Fruit fly (Drosophila melanogaster) whole organism, embryonic: ENCODE results near the gene shv.

Experiments
- Atf-2 ChIP-seq: fragments of 200-800 bp; sonication (Bioruptor generic); optimal IDR thresholded peaks from 2 replicates; lab custom pipeline; 2016; ENCODE audit warnings: missing biosample characterization, missing genetic modification characterization
- CG10147 ChIP-seq: fragments of 200-800 bp; sonication (Bioruptor generic); optimal IDR thresholded peaks from 2 replicates; lab custom pipeline; 2019; ENCODE audit warnings: missing biosample characterization, mild to moderate bottlenecking, missing genetic modification characterization, moderate library complexity
- CG10366 ChIP-seq: fragments of 200-800 bp; sonication (Bioruptor generic); IDR thresholded peaks from 2 replicates; pipeline ENCODE4 v1.3.6; 2022; ENCODE audit warnings: missing biosample characterization, missing genetic modification characterization
- CG11456 ChIP-seq: fragments of 200-800 bp; sonication (Bioruptor generic); IDR thresholded peaks from 3 replicates; pipeline ENCODE4 v1.3.6; 2022; ENCODE audit warnings: missing biosample characterization, missing genetic modification characterization
- CG12104 ChIP-seq: fragments of 200-800 bp; sonication (Bioruptor generic); optimal IDR thresholded peaks from 3 replicates; lab custom pipeline; 2016; ENCODE audit warnings: missing biosample characterization, missing genetic modification characterization
- CG12219 ChIP-seq: fragments of 200-800 bp; sonication (Bioruptor generic); optimal IDR thresholded peaks from 3 replicates; lab custom pipeline; 2018; ENCODE audit warnings: missing biosample characterization, mild to moderate bottlenecking, missing genetic modification characterization
- CG12391 ChIP-seq: fragments of 200-800 bp; sonication (Bioruptor generic); optimal IDR thresholded peaks from 3 replicates; lab custom pipeline; 2018; ENCODE audit warnings: missing biosample characterization, mild to moderate bottlenecking, missing genetic modification characterization, moderate library complexity
- CG12659 ChIP-seq: fragments of 200-800 bp; sonication (Bioruptor generic); optimal IDR thresholded peaks from 3 replicates; lab custom pipeline; 2017; ENCODE audit warnings: mild to moderate bottlenecking, missing biosample characterization, missing genetic modification reagents, missing genetic modification characterization
- CG14441 ChIP-seq: fragments of 200-800 bp; sonication (Bioruptor generic); IDR thresholded peaks from 2 replicates; pipeline ENCODE4 v1.3.6; 2022; ENCODE audit warnings: missing biosample characterization, missing genetic modification characterization
- CG14860 ChIP-seq: fragments of 200-800 bp; sonication (Bioruptor generic); IDR thresholded peaks from 3 replicates; pipeline ENCODE4 v1.3.6; 2022; ENCODE audit warnings: missing biosample characterization, missing genetic modification characterization; ENCODE audit not compliant: partially characterized antibody
- CG15514 ChIP-seq: fragments of 200-800 bp; sonication (Bioruptor generic); optimal IDR thresholded peaks from 3 replicates; lab custom pipeline; 2017; ENCODE audit warnings: missing biosample characterization, missing genetic modification characterization, mild to moderate bottlenecking, moderate library complexity, missing genetic modification reagents
- CG1603 ChIP-seq: fragments of 200-800 bp; sonication (Bioruptor generic); optimal IDR thresholded peaks from 2 replicates; lab custom pipeline; 2019; ENCODE audit warnings: missing biosample characterization, mild to moderate bottlenecking, missing genetic modification characterization, moderate library complexity
- CG18599 ChIP-seq: fragments of 200-800 bp; sonication (Bioruptor generic); optimal IDR thresholded peaks from 3 replicates; lab custom pipeline; 2017; ENCODE audit warnings: missing biosample characterization, missing genetic modification characterization, mild to moderate bottlenecking, moderate library complexity, missing genetic modification reagents
- CG2202 ChIP-seq: fragments of 200-800 bp; sonication (Bioruptor generic); optimal IDR thresholded peaks from 2 replicates; lab custom pipeline; 2018; ENCODE audit warnings: missing biosample characterization, mild to moderate bottlenecking, missing genetic modification characterization
- CG30431 ChIP-seq: fragments of 200-800 bp; sonication (Bioruptor generic); optimal IDR thresholded peaks from 2 replicates; lab custom pipeline; 2017; ENCODE audit warnings: missing biosample characterization, missing genetic modification characterization
- CG32532 ChIP-seq: fragments of 200-800 bp; sonication (Bioruptor generic); IDR thresholded peaks from 2 replicates; pipeline ENCODE4 v1.3.6; 2022; ENCODE audit warnings: missing biosample characterization, missing genetic modification characterization
- CG4282 ChIP-seq: fragments of 200-800 bp; sonication (Bioruptor generic); optimal IDR thresholded peaks from 2 replicates; lab custom pipeline; 2016; ENCODE audit warnings: missing biosample characterization, missing genetic modification characterization
- CG4328 ChIP-seq: fragments of 200-800 bp; sonication (Bioruptor generic); optimal IDR thresholded peaks from 3 replicates; lab custom pipeline; 2017; ENCODE audit warnings: missing biosample characterization, missing genetic modification reagents, missing genetic modification characterization
- CG4424 ChIP-seq: fragments of 200-800 bp; sonication (Bioruptor generic); optimal IDR thresholded peaks from 3 replicates; lab custom pipeline; 2016; ENCODE audit warnings: missing biosample characterization, missing genetic modification characterization
- CG4820 ChIP-seq: fragments of 200-800 bp; sonication (Bioruptor generic); optimal IDR thresholded peaks from 3 replicates; lab custom pipeline; 2016; ENCODE audit warnings: missing biosample characterization, missing genetic modification characterization
- CG6689 ChIP-seq: fragments of 200-800 bp; sonication (Bioruptor generic); IDR thresholded peaks from 2 replicates; pipeline ENCODE4 v1.3.6; 2022; ENCODE audit warnings: missing biosample characterization, missing genetic modification characterization
- CG6791 ChIP-seq: fragments of 200-800 bp; sonication (Bioruptor generic); IDR thresholded peaks from 3 replicates; pipeline ENCODE4 v1.3.6; 2022; ENCODE audit warnings: missing biosample characterization, missing genetic modification characterization; ENCODE audit not compliant: partially characterized antibody
- CG8359 ChIP-seq: fragments of 200-800 bp; sonication (Bioruptor generic); optimal IDR thresholded peaks from 2 replicates; lab custom pipeline; 2017; ENCODE audit warnings: missing biosample characterization, mild to moderate bottlenecking, missing genetic modification characterization, borderline replicate concordance
- CG8944 ChIP-seq: fragments of 200-800 bp; sonication (Bioruptor generic); optimal IDR thresholded peaks from 3 replicates; lab custom pipeline; 2016; ENCODE audit warnings: missing biosample characterization, missing genetic modification characterization
- CG9727 ChIP-seq: fragments of 200-800 bp; sonication (Bioruptor generic); optimal IDR thresholded peaks from 3 replicates; lab custom pipeline; 2017; ENCODE audit warnings: missing biosample characterization, mild to moderate bottlenecking, missing genetic modification characterization
- Ets65A ChIP-seq: fragments of 200-800 bp; sonication (Bioruptor generic); peaks from one replicate; lab custom pipeline; 2016; ENCODE audit warnings: missing biosample characterization, missing genetic modification characterization
- Fer2 ChIP-seq: fragments of 200-800 bp; sonication (Bioruptor generic); optimal IDR thresholded peaks from 2 replicates; lab custom pipeline; 2018; ENCODE audit warnings: missing biosample characterization, mild to moderate bottlenecking, missing genetic modification characterization, moderate library complexity
- Gug ChIP-seq: fragments of 200-800 bp; sonication (Bioruptor generic); IDR thresholded peaks from 4 replicates; pipeline ENCODE4 v1.3.6; 2022; ENCODE audit warnings: missing biosample characterization, missing genetic modification characterization
- HHEX ChIP-seq: fragments of 200-800 bp; sonication (Bioruptor generic); optimal IDR thresholded peaks from 3 replicates; lab custom pipeline; 2017; ENCODE audit warnings: missing biosample characterization, mild to moderate bottlenecking, missing genetic modification characterization, missing genetic modification reagents
- Side ChIP-seq: fragments of 200-800 bp; sonication (Bioruptor generic); optimal IDR thresholded peaks from 2 replicates; lab custom pipeline; 2016; ENCODE audit warnings: missing biosample characterization, missing genetic modification characterization
- Stat92E ChIP-seq, 3 experiments: fragments of >200 bp in 2 of 3; fragments of 200-800 bp in 1 of 3; sonication (Bioruptor generic) in 1 of 3; optimal IDR thresholded peaks; 2 replicates each; lab custom pipeline; 2017 to 2019; ENCODE audit warnings: missing biosample characterization in 3 of 3, missing genetic modification characterization in 3 of 3, mild to moderate bottlenecking in 1 of 3, moderate library complexity in 1 of 3
- Trl ChIP-seq, 3 experiments: fragments of >200 bp in 2 of 3; fragments of 200-800 bp in 1 of 3; sonication (Bioruptor generic) in 1 of 3; optimal IDR thresholded peaks; 2 replicates in 1 of 3; 3 replicates in 2 of 3; lab custom pipeline; 2016 to 2017; ENCODE audit warnings: missing biosample characterization in 1 of 3, missing genetic modification characterization in 1 of 3
- ara ChIP-seq: fragments of 200-800 bp; sonication (Bioruptor generic); IDR thresholded peaks from 2 replicates; pipeline ENCODE4 v1.3.6; 2022; ENCODE audit warnings: missing biosample characterization, missing genetic modification characterization
- bcd ChIP-seq: fragments of 200-800 bp; sonication (Bioruptor generic); optimal IDR thresholded peaks from 2 replicates; lab custom pipeline; 2017; ENCODE audit warnings: missing biosample characterization, mild to moderate bottlenecking, missing genetic modification characterization
- bsh ChIP-seq, 2 experiments: fragments of 200-800 bp; sonication (Bioruptor generic); optimal IDR thresholded peaks; 2 replicates each; lab custom pipeline; 2017 to 2018; ENCODE audit warnings: mild to moderate bottlenecking in 2 of 2, missing biosample characterization in 2 of 2, missing genetic modification characterization in 2 of 2, moderate library complexity in 1 of 2
- chm ChIP-seq: fragments of 200-800 bp; sonication (Bioruptor generic); IDR thresholded peaks from 2 replicates; pipeline ENCODE4 v1.3.6; 2022; ENCODE audit warnings: missing biosample characterization, missing genetic modification characterization
- ci ChIP-seq: fragments of 200-800 bp; sonication (Bioruptor generic); IDR thresholded peaks from 3 replicates; pipeline ENCODE4 v1.3.6; 2022; ENCODE audit warnings: missing biosample characterization, missing genetic modification characterization
- danr ChIP-seq: fragments of 200-800 bp; sonication (Bioruptor generic); IDR thresholded peaks from 2 replicates; pipeline ENCODE4 v1.3.6; 2022; ENCODE audit warnings: missing biosample characterization, missing genetic modification characterization
- dmrt11E ChIP-seq: fragments of 200-800 bp; sonication (Bioruptor generic); optimal IDR thresholded peaks from 3 replicates; lab custom pipeline; 2018; ENCODE audit warnings: missing biosample characterization, mild to moderate bottlenecking, missing genetic modification characterization, moderate library complexity
- dpn ChIP-seq, 2 experiments: fragments of 200-800 bp; sonication (Bioruptor generic); optimal IDR thresholded peaks; 3 replicates each; lab custom pipeline; 2016; ENCODE audit warnings: missing biosample characterization in 2 of 2, missing genetic modification characterization in 2 of 2
- exex ChIP-seq: fragments of 200-800 bp; sonication (Bioruptor generic); optimal IDR thresholded peaks from 4 replicates; lab custom pipeline; 2018; ENCODE audit warnings: missing biosample characterization, mild to moderate bottlenecking, missing genetic modification characterization, moderate library complexity
- gem ChIP-seq: fragments of 200-800 bp; sonication (Bioruptor generic); optimal IDR thresholded peaks from 2 replicates; lab custom pipeline; 2019; ENCODE audit warnings: missing biosample characterization, mild to moderate bottlenecking, missing genetic modification characterization, moderate library complexity
- grn ChIP-seq: fragments of 200-800 bp; sonication (Bioruptor generic); optimal IDR thresholded peaks from 3 replicates; lab custom pipeline; 2017; ENCODE audit warnings: missing biosample characterization, missing genetic modification characterization
- ham ChIP-seq: fragments of 200-800 bp; sonication (Bioruptor generic); IDR thresholded peaks from 2 replicates; pipeline ENCODE4 v1.3.6; 2022; ENCODE audit warnings: missing biosample characterization, missing genetic modification characterization
- jumu ChIP-seq: fragments of 200-800 bp; sonication (Bioruptor generic); optimal IDR thresholded peaks from 3 replicates; lab custom pipeline; 2016; ENCODE audit warnings: missing biosample characterization, missing genetic modification characterization
- lbe ChIP-seq: fragments of 200-800 bp; sonication (Bioruptor generic); optimal IDR thresholded peaks from 2 replicates; lab custom pipeline; 2016; ENCODE audit warnings: missing biosample characterization, mild to moderate bottlenecking, missing genetic modification characterization
- shn ChIP-seq: fragments of 200-800 bp; sonication (Bioruptor generic); optimal IDR thresholded peaks from 3 replicates; lab custom pipeline; 2016; ENCODE audit warnings: missing biosample characterization, missing genetic modification characterization
- vfl ChIP-seq: fragments of 200-800 bp; sonication (Bioruptor generic); optimal IDR thresholded peaks from 2 replicates; lab custom pipeline; 2016; ENCODE audit warnings: missing biosample characterization, missing genetic modification characterization

shv gene

dm6 chr2L:427338-428234, 25.3 kb upstream of the shv start (continued):
- peak; percentile 4 for TF ChIP-seq vfl (GFP tag; lab: Kevin White, UChicago)
- no peak for TF ChIP-seq exex (tag; lab: Kevin White, UChicago)
- TF ChIP-seq CG30431 (GFP tag; lab: Kevin White, UChicago): peak; percentile 18
- peak; percentile 23 for TF ChIP-seq jumu (GFP tag; lab: Kevin White, UChicago)
- no peak for TF ChIP-seq Atf-2 (GFP tag; lab: Kevin White, UChicago)
- TF ChIP-seq bsh (GFP tag; optimal IDR thresholded peaks at IDR 0.05; lab: Kevin White, UChicago): peak; percentile 30 to 74
- no peak for TF ChIP-seq CG14441 (GFP tag; lab: Robert Waterston, UW)
- TF ChIP-seq Ets65A (GFP tag; lab: Kevin White, UChicago): no peak
- TF ChIP-seq Gug (GFP tag; lab: Robert Waterston, UW): no peak
- no peak for TF ChIP-seq CG14860 (GFP tag; lab: Robert Waterston, UW)
- no peak for TF ChIP-seq CG11456 (GFP tag; lab: Robert Waterston, UW)
- TF ChIP-seq Side (GFP tag; lab: Kevin White, UChicago): peak; percentile 1
- TF ChIP-seq CG1603: peak; percentile 41
- TF ChIP-seq CG4820: peak; percentile 17
- peak; percentile 22 for TF ChIP-seq CG4424
- TF ChIP-seq CG4282 (GFP tag; lab: Kevin White, UChicago): no peak
- TF ChIP-seq lbe (GFP tag; lab: Kevin White, UChicago): peak; percentile 86
- TF ChIP-seq CG2202 (tag; lab: Kevin White, UChicago): no peak
- no peak for TF ChIP-seq CG12659
- peak; percentile 56 for TF ChIP-seq CG6689 (GFP tag; lab: Robert Waterston, UW)
- peak; percentile 60 for TF ChIP-seq ara (GFP tag; lab: Robert Waterston, UW)
- peak; percentile 30 for TF ChIP-seq shn
- no peak for TF ChIP-seq CG4328 (GFP tag; lab: Kevin White, UChicago)
- peak; percentile 21 for TF ChIP-seq CG9727
- TF ChIP-seq CG10366 (GFP tag; lab: Robert Waterston, UW): no peak
- no peak for TF ChIP-seq Trl (optimal IDR thresholded peaks at IDR 0.05; lab: Kevin White, UChicago)
- TF ChIP-seq Trl (GFP tag; optimal IDR thresholded peaks at IDR 0.05; lab: Kevin White, UChicago): no peak
- TF ChIP-seq ci (GFP tag; lab: Robert Waterston, UW): peak; percentile 66; the same call in 1 of the 3 replicates
- TF ChIP-seq grn (GFP tag; lab: Kevin White, UChicago): no peak
- no peak for TF ChIP-seq CG15514 (GFP tag; lab: Kevin White, UChicago)
- peak; percentile 23 for TF ChIP-seq CG18599
- TF ChIP-seq CG8359 (GFP tag; lab: Kevin White, UChicago): no peak
- TF ChIP-seq gem: peak; percentile 49
- TF ChIP-seq danr (GFP tag; lab: Robert Waterston, UW): no peak
- no peak for TF ChIP-seq Stat92E (GFP tag; optimal IDR thresholded peaks at IDR 0.05; lab: Kevin White, UChicago)
- peak; percentile 16 for TF ChIP-seq CG12391 (tag; lab: Kevin White, UChicago)
- no peak for TF ChIP-seq Fer2 (tag; lab: Kevin White, UChicago)
- TF ChIP-seq CG10147: no peak
- no peak for TF ChIP-seq CG12219
- no peak for TF ChIP-seq CG12104
- TF ChIP-seq dpn (GFP tag; optimal IDR thresholded peaks at IDR 0.05; lab: Kevin White, UChicago): no peak
- peak; percentile 41 for TF ChIP-seq CG32532 (GFP tag; lab: Robert Waterston, UW)
- no peak for TF ChIP-seq HHEX
- no peak for TF ChIP-seq ham (GFP tag; lab: Robert Waterston, UW)
- TF ChIP-seq CG6791: no peak
- peak; percentile 24 for TF ChIP-seq dmrt11E
- peak; percentile 19 for TF ChIP-seq CG8944 (GFP tag; lab: Kevin White, UChicago)
- peak; percentile 24; the same call in 1 of the 2 replicates for TF ChIP-seq chm (GFP tag; lab: Robert Waterston, UW)
- peak; percentile 12 for TF ChIP-seq bcd (GFP tag; lab: Kevin White, UChicago)
